Worm (Caenorhabditis elegans) whole organism, L4 larva: ENCODE measurements around the gene rod-1.

ENCODE experiments used
- F26F4.8 ChIP-seq: fragments of 200-800 bp; sonication (Bioruptor generic); conservative IDR thresholded peaks from 2 replicates; pipeline ENCODE4 v1.3.6; 2022; ENCODE audit warnings: missing genetic modification characterization, missing compliant biosample characterization
- F49E8.2 ChIP-seq: sonication (generic microtip); optimal IDR thresholded peaks from 2 replicates; lab custom pipeline; 2016; ENCODE audit warnings: missing compliant biosample characterization, mild to moderate bottlenecking, missing genetic modification characterization, borderline replicate concordance
- R02D3.7 ChIP-seq: fragments of 150-350 bp; sonication (generic microtip); optimal IDR thresholded peaks from 3 replicates; lab custom pipeline; 2014; ENCODE audit warnings: missing biosample characterization, missing genetic modification characterization
- Y105C5A.15 ChIP-seq: fragments of 200-800 bp; sonication (Bioruptor generic); IDR thresholded peaks from 2 replicates; pipeline ENCODE4 v1.3.6; 2022; ENCODE audit warnings: missing genetic modification characterization, missing compliant biosample characterization
- Y5F2A.4 ChIP-seq: fragments of 200-800 bp; sonication (Bioruptor generic); optimal IDR thresholded peaks from 2 replicates; lab custom pipeline; 2018; ENCODE audit warnings: mild to moderate bottlenecking, missing genetic modification characterization, missing compliant biosample characterization
- ZK546.5 ChIP-seq, 2 experiments: sonication (generic microtip); optimal IDR thresholded peaks; 2 replicates each; lab custom pipeline; 2017; ENCODE audit warnings: missing biosample characterization in 2 of 2, missing genetic modification characterization in 2 of 2
- aha-1 ChIP-seq: fragments of 150-350 bp; peaks from one replicate; lab custom pipeline; 2014; ENCODE audit warnings: missing biosample characterization, missing genetic modification characterization
- aly-2 ChIP-seq: sonication (generic microtip); optimal IDR thresholded peaks from 2 replicates; lab custom pipeline; 2018; ENCODE audit warnings: missing biosample characterization, missing genetic modification characterization
- ama-1 ChIP-seq: fragments of 150-350 bp; optimal IDR thresholded peaks from 2 replicates; lab custom pipeline; 2014; ENCODE audit warnings: inconsistent platforms, mixed read lengths
- attf-4 ChIP-seq: sonication (generic microtip); optimal IDR thresholded peaks from 3 replicates; lab custom pipeline; 2017; ENCODE audit warnings: missing biosample characterization, missing genetic modification characterization
- ceh-20 ChIP-seq: fragments of 200-800 bp; sonication (Bioruptor generic); IDR thresholded peaks from 2 replicates; pipeline ENCODE4 v1.3.6; 2022; ENCODE audit warnings: missing genetic modification reagents, missing genetic modification characterization, missing compliant biosample characterization
- ceh-44 ChIP-seq: fragments of 200-800 bp; sonication (Bioruptor generic); IDR thresholded peaks from 2 replicates; pipeline ENCODE4 v1.3.6; 2022; ENCODE audit warnings: missing genetic modification reagents, missing genetic modification characterization, missing compliant biosample characterization
- ceh-82 ChIP-seq: sonication (generic microtip); optimal IDR thresholded peaks from 2 replicates; lab custom pipeline; 2017; ENCODE audit warnings: missing biosample characterization, missing genetic modification characterization
- ces-1 ChIP-seq: fragments of 150-350 bp; sonication (generic microtip); optimal IDR thresholded peaks from 4 replicates; lab custom pipeline; 2014; ENCODE audit warnings: missing biosample characterization, missing genetic modification reagents, missing genetic modification characterization
- daf-16 ChIP-seq, 3 experiments: sonication (generic microtip); optimal IDR thresholded peaks; 2 replicates each; lab custom pipeline; 2016 to 2017; ENCODE audit warnings: missing genetic modification characterization in 3 of 3, missing genetic modification reagents in 3 of 3, mild to moderate bottlenecking in 2 of 3, missing compliant biosample characterization in 2 of 3, missing biosample characterization in 1 of 3, moderate library complexity in 1 of 3
- daf-8 ChIP-seq: fragments of 200-800 bp; sonication (Bioruptor generic); IDR thresholded peaks from 2 replicates; pipeline ENCODE4 v1.3.6; 2022; ENCODE audit warnings: missing genetic modification characterization, missing compliant biosample characterization
- dmd-6 ChIP-seq: fragments of 200-800 bp; sonication (Bioruptor generic); IDR thresholded peaks from 2 replicates; pipeline ENCODE4 v1.3.6; 2022; ENCODE audit warnings: missing genetic modification reagents, missing genetic modification characterization, missing compliant biosample characterization
- dmd-9 ChIP-seq: fragments of 200-800 bp; sonication (Bioruptor generic); IDR thresholded peaks from 2 replicates; pipeline ENCODE4 v1.3.6; 2022; ENCODE audit warnings: missing genetic modification reagents, missing genetic modification characterization, missing compliant biosample characterization
- dpl-1 ChIP-seq: fragments of 150-350 bp; optimal IDR thresholded peaks from 2 replicates; lab custom pipeline; 2014; ENCODE audit warnings: missing biosample characterization, missing genetic modification reagents, missing genetic modification characterization
- fkh-10 ChIP-seq: fragments of 150-350 bp; optimal IDR thresholded peaks from 2 replicates; lab custom pipeline; 2014; ENCODE audit warnings: missing biosample characterization, missing genetic modification reagents, missing genetic modification characterization
- hif-1 ChIP-seq, 2 experiments: sonication (generic microtip); optimal IDR thresholded peaks; 2 replicates each; lab custom pipeline; 2016 to 2017; ENCODE audit warnings: missing compliant biosample characterization in 2 of 2, missing genetic modification characterization in 2 of 2, missing genetic modification reagents in 2 of 2, missing genotype in 2 of 2, mild to moderate bottlenecking in 1 of 2
- hmg-1.1 ChIP-seq: fragments of 200-800 bp; sonication (Bioruptor generic); IDR thresholded peaks from 2 replicates; pipeline ENCODE4 v1.3.6; 2022; ENCODE audit warnings: missing genetic modification reagents, missing genetic modification characterization, missing compliant biosample characterization
- jun-1 ChIP-seq: fragments of 150-350 bp; optimal IDR thresholded peaks from 2 replicates; lab custom pipeline; 2014; ENCODE audit warnings: missing biosample characterization, missing genetic modification reagents, missing genetic modification characterization
- lin-15B ChIP-seq: fragments of 150-350 bp; sonication (generic microtip); optimal IDR thresholded peaks from 3 replicates; lab custom pipeline; 2014; ENCODE audit warnings: missing biosample characterization, missing genetic modification characterization
- lin-38 ChIP-seq: fragments of 200-800 bp; sonication (Bioruptor generic); IDR thresholded peaks from 2 replicates; pipeline ENCODE4 v1.3.6; 2022; ENCODE audit warnings: missing genetic modification reagents, missing genetic modification characterization, missing compliant biosample characterization
- mdl-1 ChIP-seq, 2 experiments: fragments of 150-350 bp in 1 of 2; sonication (generic microtip) in 1 of 2; optimal IDR thresholded peaks; 2 replicates each; lab custom pipeline; 2014 to 2017; ENCODE audit warnings: missing biosample characterization in 2 of 2, missing genetic modification characterization in 2 of 2
- mdt-29 ChIP-seq: fragments of 200-800 bp; sonication (Bioruptor generic); IDR thresholded peaks from 2 replicates; pipeline ENCODE4 v1.3.6; 2022; ENCODE audit warnings: missing genetic modification reagents, missing genetic modification characterization, missing compliant biosample characterization
- mep-1 ChIP-seq: fragments of 150-350 bp; sonication (generic microtip); optimal IDR thresholded peaks from 3 replicates; lab custom pipeline; 2014; ENCODE audit warnings: missing biosample characterization, missing genetic modification characterization
- nhr-102 ChIP-seq: sonication (generic microtip); optimal IDR thresholded peaks from 2 replicates; lab custom pipeline; 2016; ENCODE audit warnings: mild to moderate bottlenecking, missing genetic modification characterization, moderate library complexity, missing compliant biosample characterization
- nhr-25 ChIP-seq: sonication (generic microtip); optimal IDR thresholded peaks from 2 replicates; lab custom pipeline; 2017; ENCODE audit warnings: missing genetic modification characterization, mild to moderate bottlenecking, missing compliant biosample characterization, antibody characterized with exemption, moderate library complexity, borderline replicate concordance; ENCODE audit not compliant: insufficient read depth
- nhr-42 ChIP-seq: fragments of 200-800 bp; sonication (Bioruptor generic); IDR thresholded peaks from 2 replicates; pipeline ENCODE4 v1.3.6; 2022; ENCODE audit warnings: missing genetic modification characterization, missing compliant biosample characterization
- nhr-48 ChIP-seq: sonication (generic microtip); optimal IDR thresholded peaks from 2 replicates; lab custom pipeline; 2016; ENCODE audit warnings: mild to moderate bottlenecking, missing genetic modification characterization, missing compliant biosample characterization
- saeg-2 ChIP-seq: fragments of 200-800 bp; sonication (Bioruptor generic); IDR thresholded peaks from 2 replicates; pipeline ENCODE4 v1.3.6; 2022; ENCODE audit warnings: missing genetic modification reagents, missing genetic modification characterization, missing compliant biosample characterization
- sdz-12 ChIP-seq: fragments of 200-800 bp; sonication (Bioruptor generic); optimal IDR thresholded peaks from 2 replicates; lab custom pipeline; 2018; ENCODE audit warnings: mild to moderate bottlenecking, missing genetic modification characterization, missing compliant biosample characterization
- skn-1 ChIP-seq: fragments of 150-350 bp; optimal IDR thresholded peaks from 2 replicates; lab custom pipeline; 2014; ENCODE audit warnings: missing biosample characterization, missing genetic modification characterization
- vab-7 ChIP-seq: fragments of 200-800 bp; sonication (Bioruptor generic); IDR thresholded peaks from 2 replicates; pipeline ENCODE4 v1.3.6; 2022; ENCODE audit warnings: missing genetic modification reagents, missing genetic modification characterization, missing compliant biosample characterization
- zfp-2 ChIP-seq: sonication (generic microtip); optimal IDR thresholded peaks from 2 replicates; lab custom pipeline; 2016; ENCODE audit warnings: mild to moderate bottlenecking, missing genetic modification characterization, missing compliant biosample characterization

Gene rod-1

DNA sequence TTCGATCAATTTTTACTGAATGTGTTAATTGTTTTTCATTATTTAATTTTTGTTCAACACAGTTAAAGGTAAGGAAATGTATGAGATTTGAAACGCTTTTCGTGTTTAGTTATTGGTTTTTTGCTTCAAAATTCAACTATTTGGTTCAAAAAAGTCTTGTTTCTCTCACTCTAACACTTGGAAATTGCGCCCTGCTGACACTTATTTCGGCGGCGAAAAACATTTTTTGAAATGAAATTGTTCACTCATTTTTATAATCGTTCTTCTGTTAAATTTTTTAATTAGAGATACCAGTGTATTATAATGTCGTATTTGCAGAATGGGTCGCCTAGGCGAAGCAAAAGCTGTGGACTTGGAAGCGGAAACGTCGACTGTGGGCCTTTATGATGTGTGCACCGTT lies at the start of gene rod-1:
rod-1 (plus strand) TSS at position 319 of the 400 bp plus-strand sequence.
- TF ChIP-seq ama-1 (lab: Kevin White, UChicago), result no peak
- TF ChIP-seq aha-1 (tag; lab: Kevin White, UChicago), result peak; percentile 57
- peak; percentile 69 for TF ChIP-seq dpl-1 (GFP tag; lab: Kevin White, UChicago)
- no peak for TF ChIP-seq vab-7
- TF ChIP-seq lin-15B (tag; lab: Kevin White, UChicago), result no peak
- peak; percentile 12 for TF ChIP-seq fkh-10 (GFP tag; lab: Kevin White, UChicago)
- no peak for TF ChIP-seq dmd-9 (GFP tag; lab: Robert Waterston, UW)
- TF ChIP-seq F49E8.2, result no peak

DNA sequence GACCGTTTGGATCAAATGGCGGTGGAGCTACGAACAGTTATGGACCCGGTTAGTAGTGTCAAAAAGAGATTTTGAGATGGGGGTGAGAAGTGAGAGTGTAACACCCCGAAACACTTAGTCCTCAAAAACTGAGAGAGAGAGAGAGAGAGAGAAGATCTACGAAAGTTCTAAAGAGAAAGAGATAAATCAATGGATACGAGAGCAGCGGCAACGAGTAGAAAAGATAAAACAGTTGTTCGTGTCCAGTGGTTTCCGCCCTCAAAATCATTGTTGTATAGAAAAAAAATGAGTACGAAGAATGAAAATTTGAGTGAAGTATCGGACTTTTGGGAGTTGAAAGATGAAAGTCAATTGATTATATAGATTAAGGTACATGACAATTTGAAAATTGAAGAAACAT lies 49.3 kb upstream of the rod-1 start:
- no peak for TF ChIP-seq daf-8 (GFP tag; lab: Robert Waterston, UW)
- TF ChIP-seq ZK546.5 (tag; optimal IDR thresholded peaks at IDR 0.05; lab: Kevin White, UChicago), result no peak
- no peak for TF ChIP-seq nhr-48
- no peak for TF ChIP-seq ceh-44
- TF ChIP-seq dmd-6 (GFP tag; lab: Robert Waterston, UW), result no peak
- no peak for TF ChIP-seq R02D3.7 (tag; lab: Kevin White, UChicago)
- TF ChIP-seq ama-1 (lab: Kevin White, UChicago), result no peak
- TF ChIP-seq mep-1 (tag; lab: Kevin White, UChicago), result no peak
- TF ChIP-seq lin-38 (GFP tag; lab: Robert Waterston, UW), result no peak
- TF ChIP-seq nhr-42, result no peak
- TF ChIP-seq ceh-82 (tag; lab: Kevin White, UChicago), result no peak
- TF ChIP-seq hmg-1.1 (GFP tag; lab: Robert Waterston, UW), result no peak
- no peak for TF ChIP-seq sdz-12 (GFP tag; lab: Kevin White, UChicago)
- TF ChIP-seq ces-1, result no peak
- no peak for TF ChIP-seq F26F4.8 (GFP tag; lab: Robert Waterston, UW)
- TF ChIP-seq attf-4 (tag; lab: Kevin White, UChicago), result no peak
- no peak for TF ChIP-seq ceh-20 (GFP tag; lab: Robert Waterston, UW)
- no peak for TF ChIP-seq vab-7
- TF ChIP-seq, all 104 proteins: peak for 0

DNA sequence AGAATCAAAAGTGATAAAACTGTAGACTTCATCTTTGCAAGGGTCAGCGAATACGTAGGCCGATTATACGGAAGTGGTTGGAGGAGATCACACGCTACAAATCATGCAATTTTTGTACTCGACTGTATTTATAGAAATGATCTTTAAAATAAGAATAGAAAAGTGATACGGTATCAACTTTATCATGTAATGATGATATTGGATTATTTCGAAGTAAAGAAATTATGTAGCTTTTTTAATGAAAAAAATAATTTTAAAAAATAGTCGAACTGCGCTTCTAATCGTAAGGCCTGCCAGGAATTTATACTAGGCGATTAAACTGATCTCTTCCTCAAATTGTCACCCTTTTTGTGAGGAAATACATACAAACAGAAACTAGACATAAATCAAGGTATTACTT lies 44.4 kb upstream of the rod-1 start, which contains the start of gene B0496.11:
B0496.11 (minus strand) TSS at position 101 of the 400 bp plus-strand sequence.
- TF ChIP-seq aly-2 (tag; lab: Kevin White, UChicago) (no peak), daf-8 (GFP tag; lab: Robert Waterston, UW) (no peak), Y5F2A.4 (GFP tag; lab: Kevin White, UChicago) (no peak), mdt-29 (no peak), nhr-42 (no peak), daf-16 (GFP tag; optimal IDR thresholded peaks at IDR 0.05; lab: Kevin White, UChicago) (no peak), daf-16 (tag; optimal IDR thresholded peaks at IDR 0.05; lab: Kevin White, UChicago) (no peak), attf-4 (tag; lab: Kevin White, UChicago) (no peak), Y105C5A.15 (GFP tag; lab: Robert Waterston, UW) (no peak), mdl-1 (tag; optimal IDR thresholded peaks at IDR 0.05; lab: Kevin White, UChicago) (no peak), lin-15B (tag; lab: Kevin White, UChicago) (no peak), nhr-102 (tag; lab: Kevin White, UChicago) (no peak), zfp-2 (no peak), nhr-25 (tag; lab: Kevin White, UChicago) (no peak), jun-1 (tag; lab: Kevin White, UChicago) (no peak), skn-1 (tag; lab: Kevin White, UChicago) (no peak), saeg-2 (GFP tag; lab: Robert Waterston, UW) (no peak), hif-1 (tag; optimal IDR thresholded peaks at IDR 0.05; lab: Kevin White, UChicago) (no peak)
